Fruit fly (Drosophila melanogaster): ENCODE results near the gene CG8892.

DNA sequence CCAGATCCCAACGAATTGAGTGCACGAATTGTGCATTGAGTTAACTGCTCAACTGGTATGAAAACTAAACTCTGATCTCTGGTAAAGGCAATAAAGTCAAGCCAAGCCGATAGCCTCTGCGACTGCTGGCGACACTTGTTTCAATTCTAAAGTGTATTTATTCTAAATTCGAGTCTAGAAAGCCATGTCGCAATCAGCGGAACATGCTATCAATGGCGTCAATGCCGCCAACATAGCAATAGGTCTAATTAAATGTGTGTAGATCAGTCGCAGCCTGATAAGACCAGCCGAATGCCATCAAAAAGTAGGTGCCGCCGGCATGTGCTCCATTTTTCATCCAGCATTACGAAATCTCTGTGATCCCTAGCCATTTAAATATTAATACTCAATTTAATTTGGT, 44.2 kb upstream of the CG8892 start:
- TF ChIP-seq Hnf4 (GFP tag; optimal IDR thresholded peaks at IDR 0.05) (no peak), Abd-B (GFP tag; optimal IDR thresholded peaks at IDR 0.05) (no peak), Hr78 (GFP tag; optimal IDR thresholded peaks at IDR 0.05) (no peak), lola (GFP tag; optimal IDR thresholded peaks at IDR 0.05) (no peak), pan (optimal IDR thresholded peaks at IDR 0.05) (no peak)
